Worm (Caenorhabditis elegans) whole organism, L3 larva: ENCODE data around the gene moa-2.

Experiments used
- ama-1 ChIP-seq: fragments of 150-350 bp; optimal IDR thresholded peaks from 2 replicates; lab custom pipeline; 2018
- ceh-28 ChIP-seq: fragments of 150-350 bp; optimal IDR thresholded peaks from 2 replicates; lab custom pipeline; 2014; ENCODE audit warnings: missing biosample characterization, missing genetic modification reagents, missing genetic modification characterization
- daf-12 ChIP-seq: fragments of 150-350 bp; optimal IDR thresholded peaks from 2 replicates; lab custom pipeline; 2014; ENCODE audit warnings: missing biosample characterization, missing genetic modification reagents, missing genetic modification characterization
- egl-5 ChIP-seq: fragments of 150-350 bp; optimal IDR thresholded peaks from 2 replicates; lab custom pipeline; 2017; ENCODE audit warnings: missing biosample characterization, missing genetic modification reagents, missing genetic modification characterization, inconsistent platforms
- elt-2 ChIP-seq: sonication (generic microtip); optimal IDR thresholded peaks from 2 replicates; lab custom pipeline; 2016; ENCODE audit warnings: missing genetic modification reagents, mild to moderate bottlenecking, missing genetic modification characterization, missing compliant biosample characterization
- eor-1 ChIP-seq, 2 experiments: fragments of 150-350 bp; optimal IDR thresholded peaks; 2 replicates each; lab custom pipeline; 2014 to 2018; ENCODE audit warnings: missing biosample characterization in 2 of 2, missing genetic modification characterization in 2 of 2
- fos-1 ChIP-seq: fragments of 150-350 bp; optimal IDR thresholded peaks from 2 replicates; lab custom pipeline; 2014; ENCODE audit warnings: missing biosample characterization, missing genetic modification characterization
- hmg-11 ChIP-seq: sonication (generic microtip); optimal IDR thresholded peaks from 2 replicates; lab custom pipeline; 2016; ENCODE audit warnings: missing genetic modification characterization, missing compliant biosample characterization
- jun-1 ChIP-seq: fragments of 150-350 bp; optimal IDR thresholded peaks from 2 replicates; lab custom pipeline; 2014; ENCODE audit warnings: missing biosample characterization, missing genetic modification reagents, missing genetic modification characterization
- lin-15B ChIP-seq: fragments of 150-350 bp; optimal IDR thresholded peaks from 2 replicates; lab custom pipeline; 2014; ENCODE audit warnings: missing biosample characterization, missing genetic modification characterization
- mml-1 ChIP-seq: fragments of 150-350 bp; sonication (generic microtip); optimal IDR thresholded peaks from 3 replicates; lab custom pipeline; 2014; ENCODE audit warnings: missing biosample characterization, missing genetic modification characterization
- nfya-1 ChIP-seq: sonication (generic microtip); optimal IDR thresholded peaks from 2 replicates; lab custom pipeline; 2017; ENCODE audit warnings: missing genetic modification characterization, mild to moderate bottlenecking, missing compliant biosample characterization, antibody characterized with exemption, moderate library complexity; ENCODE audit not compliant: insufficient read depth
- nhr-11 ChIP-seq: fragments of 150-350 bp; optimal IDR thresholded peaks from 2 replicates; lab custom pipeline; 2014; ENCODE audit warnings: missing biosample characterization, missing genetic modification characterization
- nhr-23 ChIP-seq: fragments of 150-350 bp; optimal IDR thresholded peaks from 2 replicates; lab custom pipeline; 2014; ENCODE audit warnings: missing biosample characterization, missing genetic modification reagents, missing genetic modification characterization
- nhr-25 ChIP-seq: sonication (generic microtip); optimal IDR thresholded peaks from 2 replicates; lab custom pipeline; 2017; ENCODE audit warnings: missing biosample characterization, missing genetic modification characterization
- nhr-28 ChIP-seq: fragments of 150-350 bp; optimal IDR thresholded peaks from 2 replicates; lab custom pipeline; 2014; ENCODE audit warnings: missing biosample characterization, missing genetic modification characterization
- pha-4 ChIP-seq: fragments of 150-350 bp; optimal IDR thresholded peaks from 2 replicates; lab custom pipeline; 2014; ENCODE audit warnings: missing biosample characterization, missing genetic modification reagents, missing genetic modification characterization
- pqm-1 ChIP-seq: fragments of 150-350 bp; optimal IDR thresholded peaks from 2 replicates; lab custom pipeline; 2017; ENCODE audit warnings: missing biosample characterization, missing genetic modification characterization, inconsistent platforms
- sea-2 ChIP-seq: fragments of 150-350 bp; sonication (generic microtip); optimal IDR thresholded peaks from 4 replicates; lab custom pipeline; 2014; ENCODE audit warnings: missing biosample characterization, missing genetic modification reagents, missing genetic modification characterization
- snpc-4 ChIP-seq: fragments of 150-350 bp; optimal IDR thresholded peaks from 2 replicates; lab custom pipeline; 2014; ENCODE audit warnings: missing biosample characterization, missing genetic modification characterization
- unc-39 ChIP-seq: sonication (generic microtip); optimal IDR thresholded peaks from 4 replicates; lab custom pipeline; 2017; ENCODE audit warnings: missing biosample characterization, missing genetic modification characterization
- zag-1 ChIP-seq: fragments of 150-350 bp; optimal IDR thresholded peaks from 2 replicates; lab custom pipeline; 2014; ENCODE audit warnings: missing biosample characterization, missing genetic modification characterization
- ztf-11 ChIP-seq: fragments of 150-350 bp; optimal IDR thresholded peaks from 2 replicates; lab custom pipeline; 2014; ENCODE audit warnings: missing biosample characterization, missing genetic modification characterization
- ztf-4 ChIP-seq: fragments of 150-350 bp; optimal IDR thresholded peaks from 2 replicates; lab custom pipeline; 2014; ENCODE audit warnings: missing biosample characterization, missing genetic modification characterization

The moa-2 gene

ce11 chrII:7663704-7664660 lies 34.9 kb downstream of the moa-2 start, which contains the start of the genes F18A1.7 and rpa-1:
Gene F18A1.7 (minus strand): TSS chrII:7663754.
Gene rpa-1 (plus strand): TSS chrII:7664582.
- TF ChIP-seq pha-4 (tag; lab: Kevin White, UChicago) = peak; percentile 54
- TF ChIP-seq nfya-1 = peak; percentile 15
- TF ChIP-seq nhr-28 (tag; lab: Kevin White, UChicago) = no peak
- TF ChIP-seq sea-2 (GFP tag; lab: Kevin White, UChicago) = no peak

DNA sequence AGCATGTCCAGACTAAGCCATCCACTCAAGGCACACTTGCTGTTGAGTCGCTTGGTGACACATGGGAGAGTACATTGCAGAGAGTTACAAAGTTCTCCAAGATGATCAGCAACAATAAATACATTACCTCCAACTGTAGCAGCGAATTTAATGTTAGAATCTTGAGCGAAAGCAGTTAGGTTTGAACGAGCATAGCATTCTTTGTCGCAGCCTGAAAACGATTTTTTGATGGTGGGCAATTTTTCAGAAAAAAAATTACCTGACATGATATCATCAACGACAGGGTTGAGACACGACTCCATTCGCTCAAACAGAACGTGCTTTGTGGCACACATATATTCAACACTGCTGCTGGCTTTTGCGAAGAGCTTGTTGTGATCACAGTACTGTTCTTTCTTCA lies 35.8 kb downstream of the moa-2 start:
- TF ChIP-seq lin-15B (tag; lab: Kevin White, UChicago) (no peak), snpc-4 (tag; lab: Kevin White, UChicago) (no peak), ztf-11 (tag; lab: Kevin White, UChicago) (no peak), eor-1 (tag; optimal IDR thresholded peaks at IDR 0.05; lab: Kevin White, UChicago) (no peak), elt-2 (tag; lab: Kevin White, UChicago) (no peak), ztf-4 (no peak), nhr-28 (tag; lab: Kevin White, UChicago) (no peak), jun-1 (tag; lab: Kevin White, UChicago) (no peak), ama-1 (lab: Kevin White, UChicago) (no peak), nhr-11 (no peak), fos-1 (no peak), unc-39 (tag; lab: Kevin White, UChicago) (no peak), hmg-11 (no peak), pha-4 (tag; lab: Kevin White, UChicago) (no peak)

DNA sequence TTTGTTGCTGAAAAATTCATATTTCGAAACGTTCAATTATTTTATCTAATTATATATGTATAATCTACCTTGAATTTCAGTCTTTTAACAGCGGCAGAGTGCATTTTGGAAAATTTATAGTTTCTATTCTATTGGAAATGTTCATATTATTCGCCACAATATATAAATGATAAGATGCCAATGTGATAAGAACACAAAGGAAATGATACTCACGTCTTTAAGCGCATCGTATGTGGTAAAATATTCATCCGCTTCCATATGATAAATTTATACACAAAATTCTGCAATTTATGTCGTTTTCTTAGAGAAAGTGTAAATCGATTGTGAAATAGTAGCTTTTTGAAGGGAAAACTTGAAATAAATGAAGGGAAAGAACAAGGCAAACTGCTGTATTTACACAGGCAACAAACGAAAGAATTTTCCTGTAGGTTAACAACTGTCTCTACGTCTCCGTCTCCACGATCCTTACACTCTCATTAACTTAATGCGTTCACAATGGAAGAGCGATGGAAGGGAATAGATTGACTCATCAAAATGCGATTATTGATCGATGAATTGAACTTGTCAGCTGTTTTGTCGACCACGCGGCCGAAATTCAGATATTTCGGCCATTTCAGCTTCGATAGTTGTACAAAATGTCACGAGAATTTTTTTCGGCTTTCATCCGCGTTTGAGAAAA lies 36.7 kb downstream of the moa-2 start, which contains the start of gene alfa-1:
Gene alfa-1, minus strand, starts transcription at position 515 of the 679 bp plus-strand sequence.
- TF ChIP-seq nhr-23 (tag; lab: Kevin White, UChicago) (peak; percentile 39), sea-2 (GFP tag; lab: Kevin White, UChicago) (no peak), nfya-1 (peak; percentile 12), pha-4 (tag; lab: Kevin White, UChicago) (peak; percentile 84), zag-1 (tag; lab: Kevin White, UChicago) (no peak), mml-1 (tag; lab: Kevin White, UChicago) (no peak), daf-12 (tag; lab: Kevin White, UChicago) (no peak), elt-2 (tag; lab: Kevin White, UChicago) (peak; percentile 84), nhr-25 (tag; lab: Kevin White, UChicago) (peak; percentile 62), ceh-28 (tag; lab: Kevin White, UChicago) (peak; percentile 11), pqm-1 (tag; lab: Kevin White, UChicago) (peak; percentile 70)

- no peak for TF ChIP-seq elt-2 (tag; lab: Kevin White, UChicago)
- TF ChIP-seq egl-5 = peak; percentile 66
- TF ChIP-seq, all 47 proteins: peak for 1
These were observed 47.7 kb downstream of the moa-2 start, which contains the start of gene pde-4 for ce11 chrII:7651171-7651570. Gene pde-4 (minus strand): TSS chrII:7651246.
